Worm (Caenorhabditis elegans): ENCODE results near the gene imp-2.

- TF ChIP-seq ztf-23 (GFP tag; IDR thresholded peaks at IDR 0.05) (0 out of 2 replicates have a peak, but pooled peaks have one; percentile 41), flt-1 (GFP tag; IDR thresholded peaks at IDR 0.05) (0 out of 2 replicates have a peak, but pooled peaks have one; percentile 56), ztf-29 (GFP tag; IDR thresholded peaks at IDR 0.05) (no peak), ref-1 (GFP tag; conservative IDR thresholded peaks at IDR 0.05) (no peak), med-1 (GFP tag; optimal IDR thresholded peaks at IDR 0.05; ENCODE audit: insufficient read depth) (no peak), cog-1 (tag; optimal IDR thresholded peaks at IDR 0.05) (no peak)
Measured at ce11 chrIV:11119972-11120562, 1.4 kb upstream of the imp-2 start.
